Worm (Caenorhabditis elegans) whole organism, L4 larva: ENCODE measurements around the gene K06H7.2.

Experiments
- D1046.2 ChIP-seq: fragments of 200-800 bp; sonication (Bioruptor generic); IDR thresholded peaks from 2 replicates; pipeline ENCODE4 v1.3.6; 2022; ENCODE audit warnings: missing genetic modification characterization, missing compliant biosample characterization
- F37D6.2 ChIP-seq: sonication (generic microtip); optimal IDR thresholded peaks from 2 replicates; lab custom pipeline; 2016; ENCODE audit warnings: mild to moderate bottlenecking, missing genetic modification characterization, missing compliant biosample characterization
- R02D3.7 ChIP-seq: fragments of 150-350 bp; sonication (generic microtip); optimal IDR thresholded peaks from 3 replicates; lab custom pipeline; 2014; ENCODE audit warnings: missing biosample characterization, missing genetic modification characterization
- T26A8.4 ChIP-seq: fragments of 200-800 bp; sonication (Bioruptor generic); IDR thresholded peaks from 2 replicates; pipeline ENCODE4 v1.3.6; 2022; ENCODE audit warnings: missing genetic modification characterization, missing compliant biosample characterization
- Y5F2A.4 ChIP-seq: fragments of 200-800 bp; sonication (Bioruptor generic); optimal IDR thresholded peaks from 2 replicates; lab custom pipeline; 2018; ENCODE audit warnings: mild to moderate bottlenecking, missing genetic modification characterization, missing compliant biosample characterization
- Y75B8A.6 ChIP-seq: fragments of 200-800 bp; sonication (Bioruptor generic); IDR thresholded peaks from 2 replicates; pipeline ENCODE4 v1.3.6; 2022; ENCODE audit warnings: missing genetic modification reagents, missing genetic modification characterization, missing compliant biosample characterization
- aha-1 ChIP-seq: fragments of 150-350 bp; peaks from one replicate; lab custom pipeline; 2014; ENCODE audit warnings: missing biosample characterization, missing genetic modification characterization
- arid-1 ChIP-seq: fragments of 200-800 bp; sonication (Bioruptor generic); conservative IDR thresholded peaks from 2 replicates; pipeline ENCODE4 v1.3.6; 2022; ENCODE audit warnings: missing genetic modification reagents, missing genetic modification characterization, missing compliant biosample characterization
- attf-4 ChIP-seq: sonication (generic microtip); optimal IDR thresholded peaks from 3 replicates; lab custom pipeline; 2017; ENCODE audit warnings: missing biosample characterization, missing genetic modification characterization
- ceh-44 ChIP-seq: fragments of 200-800 bp; sonication (Bioruptor generic); IDR thresholded peaks from 2 replicates; pipeline ENCODE4 v1.3.6; 2022; ENCODE audit warnings: missing genetic modification reagents, missing genetic modification characterization, missing compliant biosample characterization
- ceh-82 ChIP-seq: sonication (generic microtip); optimal IDR thresholded peaks from 2 replicates; lab custom pipeline; 2017; ENCODE audit warnings: missing biosample characterization, missing genetic modification characterization
- ces-1 ChIP-seq: fragments of 150-350 bp; sonication (generic microtip); optimal IDR thresholded peaks from 4 replicates; lab custom pipeline; 2014; ENCODE audit warnings: missing biosample characterization, missing genetic modification reagents, missing genetic modification characterization
- daf-16 ChIP-seq, 3 experiments: sonication (generic microtip); optimal IDR thresholded peaks; 2 replicates each; lab custom pipeline; 2016 to 2017; ENCODE audit warnings: missing genetic modification characterization in 3 of 3, missing genetic modification reagents in 3 of 3, mild to moderate bottlenecking in 2 of 3, missing compliant biosample characterization in 2 of 3, missing biosample characterization in 1 of 3, moderate library complexity in 1 of 3
- daf-19 ChIP-seq: fragments of 200-800 bp; sonication (Bioruptor generic); conservative IDR thresholded peaks from 2 replicates; pipeline ENCODE4 v1.3.6; 2022; ENCODE audit warnings: missing genetic modification characterization, missing compliant biosample characterization
- daf-8 ChIP-seq: fragments of 200-800 bp; sonication (Bioruptor generic); IDR thresholded peaks from 2 replicates; pipeline ENCODE4 v1.3.6; 2022; ENCODE audit warnings: missing genetic modification characterization, missing compliant biosample characterization
- dmd-6 ChIP-seq: fragments of 200-800 bp; sonication (Bioruptor generic); IDR thresholded peaks from 2 replicates; pipeline ENCODE4 v1.3.6; 2022; ENCODE audit warnings: missing genetic modification reagents, missing genetic modification characterization, missing compliant biosample characterization
- dmd-8 ChIP-seq: fragments of 200-800 bp; sonication (Bioruptor generic); IDR thresholded peaks from 2 replicates; pipeline ENCODE4 v1.3.6; 2022; ENCODE audit warnings: missing genetic modification characterization, missing compliant biosample characterization
- dpl-1 ChIP-seq: fragments of 150-350 bp; optimal IDR thresholded peaks from 2 replicates; lab custom pipeline; 2014; ENCODE audit warnings: missing biosample characterization, missing genetic modification reagents, missing genetic modification characterization
- dve-1 ChIP-seq: sonication (generic microtip); optimal IDR thresholded peaks from 2 replicates; lab custom pipeline; 2017; ENCODE audit warnings: antibody characterized with exemption, mild to moderate bottlenecking, missing genetic modification characterization, missing compliant biosample characterization; ENCODE audit not compliant: insufficient read depth
- egl-43 ChIP-seq: fragments of 200-800 bp; sonication (Bioruptor generic); IDR thresholded peaks from 2 replicates; pipeline ENCODE4 v1.3.6; 2022; ENCODE audit warnings: missing genetic modification reagents, missing genetic modification characterization, missing compliant biosample characterization
- hif-1 ChIP-seq, 2 experiments: sonication (generic microtip); optimal IDR thresholded peaks; 2 replicates each; lab custom pipeline; 2016 to 2017; ENCODE audit warnings: missing compliant biosample characterization in 2 of 2, missing genetic modification characterization in 2 of 2, missing genetic modification reagents in 2 of 2, missing genotype in 2 of 2, mild to moderate bottlenecking in 1 of 2
- hlh-30 ChIP-seq: sonication (generic microtip); optimal IDR thresholded peaks from 2 replicates; lab custom pipeline; 2017; ENCODE audit warnings: antibody characterized with exemption, mild to moderate bottlenecking, missing genetic modification characterization, missing compliant biosample characterization; ENCODE audit not compliant: insufficient read depth
- lin-1 ChIP-seq: fragments of 200-800 bp; sonication (Bioruptor generic); IDR thresholded peaks from 2 replicates; pipeline ENCODE4 v1.3.6; 2022; ENCODE audit warnings: missing genetic modification reagents, missing genetic modification characterization, missing compliant biosample characterization
- lin-29 ChIP-seq: fragments of 200-800 bp; sonication (Bioruptor generic); IDR thresholded peaks from 2 replicates; pipeline ENCODE4 v1.3.6; 2022; ENCODE audit warnings: missing genetic modification reagents, missing genetic modification characterization, missing compliant biosample characterization
- lsy-2 ChIP-seq, 2 experiments: fragments of 150-350 bp in 1 of 2; sonication (generic microtip) in 1 of 2; optimal IDR thresholded peaks; 2 replicates each; lab custom pipeline; 2014 to 2017; ENCODE audit warnings: missing biosample characterization in 2 of 2, missing genetic modification characterization in 2 of 2
- madf-9 ChIP-seq: fragments of 200-800 bp; sonication (Bioruptor generic); conservative IDR thresholded peaks from 2 replicates; pipeline ENCODE4 v1.3.6; 2022; ENCODE audit warnings: missing genetic modification reagents, missing genetic modification characterization, missing compliant biosample characterization
- mdl-1 ChIP-seq, 2 experiments: fragments of 150-350 bp in 1 of 2; sonication (generic microtip) in 1 of 2; optimal IDR thresholded peaks; 2 replicates each; lab custom pipeline; 2014 to 2017; ENCODE audit warnings: missing biosample characterization in 2 of 2, missing genetic modification characterization in 2 of 2
- mep-1 ChIP-seq: fragments of 150-350 bp; sonication (generic microtip); optimal IDR thresholded peaks from 3 replicates; lab custom pipeline; 2014; ENCODE audit warnings: missing biosample characterization, missing genetic modification characterization
- mes-2 ChIP-seq: sonication (generic microtip); optimal IDR thresholded peaks from 2 replicates; lab custom pipeline; 2016; ENCODE audit warnings: missing genotype, mild to moderate bottlenecking, missing genetic modification characterization, missing compliant biosample characterization; ENCODE audit not compliant: poor library complexity, severe bottlenecking
- mxl-2 ChIP-seq: fragments of 200-800 bp; sonication (Bioruptor generic); conservative IDR thresholded peaks from 2 replicates; pipeline ENCODE4 v1.3.6; 2022; ENCODE audit warnings: missing genetic modification reagents, missing genetic modification characterization, missing compliant biosample characterization
- nhr-10 ChIP-seq: fragments of 150-350 bp; optimal IDR thresholded peaks from 2 replicates; lab custom pipeline; 2014; ENCODE audit warnings: missing biosample characterization, missing genetic modification characterization
- nhr-111 ChIP-seq: fragments of 200-800 bp; sonication (Bioruptor generic); optimal IDR thresholded peaks from 2 replicates; lab custom pipeline; 2018; ENCODE audit warnings: mild to moderate bottlenecking, missing genetic modification characterization, missing compliant biosample characterization
- nhr-6 ChIP-seq: fragments of 150-350 bp; optimal IDR thresholded peaks from 2 replicates; lab custom pipeline; 2014; ENCODE audit warnings: missing biosample characterization, missing genetic modification characterization
- nhr-76 ChIP-seq: fragments of 150-350 bp; optimal IDR thresholded peaks from 2 replicates; lab custom pipeline; 2014; ENCODE audit warnings: missing biosample characterization, missing genetic modification characterization
- pha-4 ChIP-seq, 2 experiments: fragments of 150-350 bp in 1 of 2; fragments of 200-800 bp in 1 of 2; sonication (Bioruptor generic) in 1 of 2; IDR thresholded peaks in 1 of 2; optimal IDR thresholded peaks in 1 of 2; 2 replicates each; pipeline versions ENCODE4 v1.3.6 to Lab custom; 2014 to 2022; ENCODE audit warnings: missing genetic modification characterization in 2 of 2, missing genetic modification reagents in 2 of 2, missing biosample characterization in 1 of 2, missing compliant biosample characterization in 1 of 2
- php-3 ChIP-seq: fragments of 200-800 bp; sonication (Bioruptor generic); IDR thresholded peaks from 2 replicates; pipeline ENCODE4 v1.3.6; 2022; ENCODE audit warnings: missing genetic modification reagents, missing genetic modification characterization, missing compliant biosample characterization
- pqm-1 ChIP-seq: sonication (generic microtip); optimal IDR thresholded peaks from 2 replicates; lab custom pipeline; 2017; ENCODE audit warnings: missing biosample characterization, missing genetic modification characterization
- skn-1 ChIP-seq: fragments of 150-350 bp; optimal IDR thresholded peaks from 2 replicates; lab custom pipeline; 2014; ENCODE audit warnings: missing biosample characterization, missing genetic modification characterization
- snpc-4 ChIP-seq: fragments of 150-350 bp; optimal IDR thresholded peaks from 2 replicates; lab custom pipeline; 2014; ENCODE audit warnings: missing biosample characterization, missing genetic modification characterization
- unc-130 ChIP-seq: sonication (generic microtip); optimal IDR thresholded peaks from 2 replicates; lab custom pipeline; 2016; ENCODE audit warnings: missing genetic modification reagents, missing genetic modification characterization, missing compliant biosample characterization
- zip-11 ChIP-seq: fragments of 200-800 bp; sonication (Bioruptor generic); IDR thresholded peaks from 2 replicates; pipeline ENCODE4 v1.3.6; 2022; ENCODE audit warnings: missing genetic modification characterization, missing compliant biosample characterization
- ztf-11 ChIP-seq: fragments of 150-350 bp; optimal IDR thresholded peaks from 2 replicates; lab custom pipeline; 2014; ENCODE audit warnings: missing biosample characterization, missing genetic modification characterization

The K06H7.2 gene

DNA sequence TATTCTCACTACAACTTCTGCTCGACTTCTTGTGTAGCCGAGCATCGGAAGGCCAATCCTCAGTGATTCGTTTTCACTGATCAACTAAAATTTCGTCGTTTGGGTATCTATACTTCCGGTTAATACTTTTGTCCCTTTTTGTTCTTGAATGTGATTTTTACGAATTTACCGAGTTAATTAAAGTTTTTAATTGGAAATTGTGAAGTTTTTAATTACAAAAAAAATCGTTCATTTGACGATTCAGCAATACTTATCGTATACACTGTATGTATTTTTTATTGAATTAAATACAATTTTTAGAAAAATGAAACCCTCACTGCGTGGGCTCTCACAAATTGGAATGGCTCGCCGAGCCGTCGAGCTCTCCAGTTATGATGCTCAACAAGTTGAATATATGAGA, 2.0 kb upstream of the K06H7.2 start, which contains the start of gene idi-1:
Gene idi-1, plus strand, starts transcription at position 301 of the 400 bp plus-strand sequence.
- no peak for TF ChIP-seq D1046.2
- no peak for TF ChIP-seq ces-1

DNA sequence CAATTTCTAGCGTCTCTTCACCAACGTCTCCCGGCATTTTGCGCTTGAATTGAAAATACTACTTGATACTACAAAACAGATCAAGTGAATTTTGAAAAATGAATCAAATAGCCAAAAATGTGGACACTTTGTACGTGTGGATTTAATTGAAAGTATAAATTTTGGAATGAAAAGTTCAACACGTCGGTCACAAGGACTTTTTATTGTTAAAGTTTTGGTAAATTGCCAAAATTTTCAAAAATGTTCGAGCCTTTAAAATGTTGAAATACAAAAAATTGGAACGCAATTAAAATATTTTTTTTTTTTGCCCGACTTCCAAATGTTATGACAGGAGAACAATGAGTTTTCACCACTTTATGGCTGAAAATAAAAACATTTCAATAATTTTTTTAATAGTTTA, 4.7 kb downstream of the K06H7.2 start, which contains the start of gene K06H7.8:
Gene K06H7.8, minus strand, starts transcription at position 101 of the 400 bp plus-strand sequence.
- TF ChIP-seq mxl-2 (GFP tag; lab: Robert Waterston, UW) (no peak), nhr-111 (GFP tag; lab: Kevin White, UChicago) (no peak), daf-19 (GFP tag; lab: Robert Waterston, UW) (no peak), php-3 (GFP tag; lab: Robert Waterston, UW) (no peak), ces-1 (no peak), F37D6.2 (tag; lab: Kevin White, UChicago) (no peak), lin-1 (GFP tag; lab: Robert Waterston, UW) (no peak), T26A8.4 (GFP tag; lab: Robert Waterston, UW) (no peak), madf-9 (no peak), arid-1 (GFP tag; lab: Robert Waterston, UW) (no peak), dmd-8 (GFP tag; lab: Robert Waterston, UW) (no peak), hif-1 (tag; optimal IDR thresholded peaks at IDR 0.05; lab: Kevin White, UChicago) (no peak)

DNA sequence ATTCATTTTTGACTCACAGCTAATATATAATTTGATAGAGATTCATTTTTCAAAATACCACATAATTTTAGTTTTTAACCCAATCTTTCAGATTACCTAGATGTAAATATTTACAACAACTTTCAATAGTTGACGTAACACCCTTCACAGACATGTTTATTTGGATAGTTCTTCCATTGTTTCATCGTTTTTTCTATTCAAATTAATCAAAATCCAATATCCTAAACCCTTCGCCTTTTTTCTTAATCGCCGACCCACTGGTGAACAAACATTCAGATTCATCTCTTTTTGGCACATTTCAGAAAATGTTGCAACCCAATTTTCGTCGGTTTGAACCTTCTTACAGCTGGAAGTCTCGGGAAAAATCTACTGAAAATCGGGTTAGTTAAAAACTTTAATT, 5.6 kb downstream of the K06H7.2 start, which contains the start of gene K06H7.1:
Gene K06H7.1, plus strand, starts transcription at position 301 of the 400 bp plus-strand sequence.
- TF ChIP-seq snpc-4 (tag; lab: Kevin White, UChicago) (no peak), egl-43 (no peak), nhr-76 (tag; lab: Kevin White, UChicago) (no peak), arid-1 (GFP tag; lab: Robert Waterston, UW) (no peak), nhr-10 (tag; lab: Kevin White, UChicago) (no peak), dmd-8 (GFP tag; lab: Robert Waterston, UW) (no peak), ceh-82 (tag; lab: Kevin White, UChicago) (no peak), attf-4 (no peak), mep-1 (tag; lab: Kevin White, UChicago) (no peak), lin-29 (GFP tag; lab: Robert Waterston, UW) (no peak), daf-19 (GFP tag; lab: Robert Waterston, UW) (no peak), ceh-44 (no peak), nhr-111 (GFP tag; lab: Kevin White, UChicago) (no peak), dpl-1 (no peak), daf-8 (GFP tag; lab: Robert Waterston, UW) (no peak)

DNA sequence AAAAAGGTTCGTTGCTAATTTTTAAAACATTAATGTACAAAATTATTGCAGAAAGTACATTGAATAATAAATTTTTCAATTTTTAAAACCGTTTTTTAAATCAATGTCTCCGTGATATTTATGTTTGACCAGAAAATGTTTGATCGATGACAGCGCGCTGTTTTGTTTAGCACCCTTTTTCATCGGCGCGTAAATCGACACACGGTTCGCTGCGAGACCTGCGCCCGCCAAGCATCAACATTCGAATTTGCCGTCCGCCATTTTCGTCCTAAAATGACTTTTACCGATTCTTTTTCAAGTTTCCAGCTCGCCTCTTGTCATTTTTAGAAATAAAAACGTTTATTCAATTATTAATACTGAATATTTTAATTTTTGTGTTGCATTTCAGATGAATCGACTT, 7.6 kb downstream of the K06H7.2 start, which contains the start of gene plk-1:
Gene plk-1, plus strand, starts transcription at position 389 of the 400 bp plus-strand sequence.
- TF ChIP-seq attf-4 (no peak), T26A8.4 (GFP tag; lab: Robert Waterston, UW) (no peak), ztf-11 (tag; lab: Kevin White, UChicago) (no peak), daf-16 (GFP tag; optimal IDR thresholded peaks at IDR 0.05; lab: Kevin White, UChicago) (no peak), daf-16 (tag; optimal IDR thresholded peaks at IDR 0.05; lab: Kevin White, UChicago) (peak; percentile 46), R02D3.7 (tag; lab: Kevin White, UChicago) (peak; percentile 57), mes-2 (tag; lab: Kevin White, UChicago) (peak; percentile 53), arid-1 (GFP tag; lab: Robert Waterston, UW) (no peak), zip-11 (GFP tag; lab: Robert Waterston, UW) (no peak), unc-130 (GFP tag; lab: Kevin White, UChicago) (peak; percentile 85), nhr-6 (tag; lab: Kevin White, UChicago) (peak; percentile 50), hlh-30 (tag; lab: Kevin White, UChicago) (peak; percentile 25), pha-4 (GFP tag; IDR thresholded peaks at IDR 0.05; lab: Robert Waterston, UW) (no peak), pha-4 (tag; optimal IDR thresholded peaks at IDR 0.05; lab: Kevin White, UChicago) (no peak), mdl-1 (tag; optimal IDR thresholded peaks at IDR 0.05; lab: Kevin White, UChicago) (no peak), skn-1 (tag; lab: Kevin White, UChicago) (no peak), lsy-2 (tag; optimal IDR thresholded peaks at IDR 0.05; lab: Kevin White, UChicago) (peak in 1 of 2 experiments; percentile 60), Y5F2A.4 (GFP tag; lab: Kevin White, UChicago) (no peak), dpl-1 (peak; percentile 72), dmd-6 (GFP tag; lab: Robert Waterston, UW) (no peak), dve-1 (tag; lab: Kevin White, UChicago) (peak; percentile 12), Y75B8A.6 (GFP tag; lab: Robert Waterston, UW) (no peak), pqm-1 (tag; lab: Kevin White, UChicago) (no peak), aha-1 (tag; lab: Kevin White, UChicago) (peak; percentile 55)
